Worm (Caenorhabditis elegans) whole organism, L4 larva: ENCODE results near the gene alkb-7.
A peak's percentile ranks its signal among the peaks of the same experiment; 100 is the strongest.

Source experiments
- F26F4.8 ChIP-seq: fragments of 200-800 bp; sonication (Bioruptor generic); conservative IDR thresholded peaks from 2 replicates; pipeline ENCODE4 v1.3.6; 2022; ENCODE audit warnings: missing genetic modification characterization, missing compliant biosample characterization
- F44E2.7 ChIP-seq: fragments of 200-800 bp; sonication (Bioruptor generic); IDR thresholded peaks from 2 replicates; pipeline ENCODE4 v2.1.2; 2022; ENCODE audit warnings: missing genetic modification characterization, missing compliant biosample characterization
- T26A8.4 ChIP-seq: fragments of 200-800 bp; sonication (Bioruptor generic); IDR thresholded peaks from 2 replicates; pipeline ENCODE4 v1.3.6; 2022; ENCODE audit warnings: missing genetic modification characterization, missing compliant biosample characterization
- Y5F2A.4 ChIP-seq: fragments of 200-800 bp; sonication (Bioruptor generic); optimal IDR thresholded peaks from 2 replicates; lab custom pipeline; 2018; ENCODE audit warnings: mild to moderate bottlenecking, missing genetic modification characterization, missing compliant biosample characterization
- Y75B8A.6 ChIP-seq: fragments of 200-800 bp; sonication (Bioruptor generic); IDR thresholded peaks from 2 replicates; pipeline ENCODE4 v1.3.6; 2022; ENCODE audit warnings: missing genetic modification reagents, missing genetic modification characterization, missing compliant biosample characterization
- ZK337.2 ChIP-seq: fragments of 200-800 bp; sonication (Bioruptor generic); IDR thresholded peaks from 2 replicates; pipeline ENCODE4 v1.3.6; 2022; ENCODE audit warnings: missing genetic modification reagents, missing genetic modification characterization, missing compliant biosample characterization
- aha-1 ChIP-seq: fragments of 150-350 bp; peaks from one replicate; lab custom pipeline; 2014; ENCODE audit warnings: missing biosample characterization, missing genetic modification characterization
- aly-2 ChIP-seq: sonication (generic microtip); optimal IDR thresholded peaks from 2 replicates; lab custom pipeline; 2018; ENCODE audit warnings: missing biosample characterization, missing genetic modification characterization
- ama-1 ChIP-seq: fragments of 150-350 bp; optimal IDR thresholded peaks from 2 replicates; lab custom pipeline; 2014; ENCODE audit warnings: inconsistent platforms, mixed read lengths
- attf-4 ChIP-seq: sonication (generic microtip); optimal IDR thresholded peaks from 3 replicates; lab custom pipeline; 2017; ENCODE audit warnings: missing biosample characterization, missing genetic modification characterization
- ceh-32 ChIP-seq: sonication (generic microtip); optimal IDR thresholded peaks from 2 replicates; lab custom pipeline; 2016; ENCODE audit warnings: mild to moderate bottlenecking, missing genetic modification characterization, missing compliant biosample characterization; ENCODE audit not compliant: poor library complexity
- ceh-44 ChIP-seq: fragments of 200-800 bp; sonication (Bioruptor generic); IDR thresholded peaks from 2 replicates; pipeline ENCODE4 v1.3.6; 2022; ENCODE audit warnings: missing genetic modification reagents, missing genetic modification characterization, missing compliant biosample characterization
- ceh-82 ChIP-seq: sonication (generic microtip); optimal IDR thresholded peaks from 2 replicates; lab custom pipeline; 2017; ENCODE audit warnings: missing biosample characterization, missing genetic modification characterization
- daf-16 ChIP-seq, 3 experiments: sonication (generic microtip); optimal IDR thresholded peaks; 2 replicates each; lab custom pipeline; 2016 to 2017; ENCODE audit warnings: missing genetic modification characterization in 3 of 3, missing genetic modification reagents in 3 of 3, mild to moderate bottlenecking in 2 of 3, missing compliant biosample characterization in 2 of 3, missing biosample characterization in 1 of 3, moderate library complexity in 1 of 3
- dmd-6 ChIP-seq: fragments of 200-800 bp; sonication (Bioruptor generic); IDR thresholded peaks from 2 replicates; pipeline ENCODE4 v1.3.6; 2022; ENCODE audit warnings: missing genetic modification reagents, missing genetic modification characterization, missing compliant biosample characterization
- dmd-9 ChIP-seq: fragments of 200-800 bp; sonication (Bioruptor generic); IDR thresholded peaks from 2 replicates; pipeline ENCODE4 v1.3.6; 2022; ENCODE audit warnings: missing genetic modification reagents, missing genetic modification characterization, missing compliant biosample characterization
- duxl-1 ChIP-seq: sonication (generic microtip); optimal IDR thresholded peaks from 2 replicates; lab custom pipeline; 2016; ENCODE audit warnings: mild to moderate bottlenecking, missing genetic modification characterization, moderate library complexity, missing compliant biosample characterization; ENCODE audit not compliant: poor library complexity
- egl-27 ChIP-seq: sonication (generic microtip); optimal IDR thresholded peaks from 3 replicates; lab custom pipeline; 2017; ENCODE audit warnings: missing biosample characterization, missing genetic modification reagents, missing genetic modification characterization
- egl-43 ChIP-seq: fragments of 200-800 bp; sonication (Bioruptor generic); IDR thresholded peaks from 2 replicates; pipeline ENCODE4 v1.3.6; 2022; ENCODE audit warnings: missing genetic modification reagents, missing genetic modification characterization, missing compliant biosample characterization
- hif-1 ChIP-seq, 2 experiments: sonication (generic microtip); optimal IDR thresholded peaks; 2 replicates each; lab custom pipeline; 2016 to 2017; ENCODE audit warnings: missing compliant biosample characterization in 2 of 2, missing genetic modification characterization in 2 of 2, missing genetic modification reagents in 2 of 2, missing genotype in 2 of 2, mild to moderate bottlenecking in 1 of 2
- hlh-11 ChIP-seq: fragments of 200-800 bp; sonication (Bioruptor generic); optimal IDR thresholded peaks from 2 replicates; lab custom pipeline; 2018; ENCODE audit warnings: mild to moderate bottlenecking, missing genetic modification characterization, missing compliant biosample characterization
- hlh-30 ChIP-seq: sonication (generic microtip); optimal IDR thresholded peaks from 2 replicates; lab custom pipeline; 2017; ENCODE audit warnings: antibody characterized with exemption, mild to moderate bottlenecking, missing genetic modification characterization, missing compliant biosample characterization; ENCODE audit not compliant: insufficient read depth
- hmg-1.1 ChIP-seq: fragments of 200-800 bp; sonication (Bioruptor generic); IDR thresholded peaks from 2 replicates; pipeline ENCODE4 v1.3.6; 2022; ENCODE audit warnings: missing genetic modification reagents, missing genetic modification characterization, missing compliant biosample characterization
- lin-13 ChIP-seq: fragments of 150-350 bp; optimal IDR thresholded peaks from 2 replicates; lab custom pipeline; 2014; ENCODE audit warnings: missing biosample characterization, missing genetic modification reagents, missing genetic modification characterization
- lin-39 ChIP-seq: fragments of 150-350 bp; optimal IDR thresholded peaks from 2 replicates; lab custom pipeline; 2014; ENCODE audit warnings: missing biosample characterization, missing genetic modification reagents, missing genetic modification characterization
- lsy-2 ChIP-seq, 2 experiments: fragments of 150-350 bp in 1 of 2; sonication (generic microtip) in 1 of 2; optimal IDR thresholded peaks; 2 replicates each; lab custom pipeline; 2014 to 2017; ENCODE audit warnings: missing biosample characterization in 2 of 2, missing genetic modification characterization in 2 of 2
- mdl-1 ChIP-seq, 2 experiments: fragments of 150-350 bp in 1 of 2; sonication (generic microtip) in 1 of 2; optimal IDR thresholded peaks; 2 replicates each; lab custom pipeline; 2014 to 2017; ENCODE audit warnings: missing biosample characterization in 2 of 2, missing genetic modification characterization in 2 of 2
- mep-1 ChIP-seq: fragments of 150-350 bp; sonication (generic microtip); optimal IDR thresholded peaks from 3 replicates; lab custom pipeline; 2014; ENCODE audit warnings: missing biosample characterization, missing genetic modification characterization
- mxl-2 ChIP-seq: fragments of 200-800 bp; sonication (Bioruptor generic); conservative IDR thresholded peaks from 2 replicates; pipeline ENCODE4 v1.3.6; 2022; ENCODE audit warnings: missing genetic modification reagents, missing genetic modification characterization, missing compliant biosample characterization
- mxl-3 ChIP-seq: fragments of 200-800 bp; sonication (Bioruptor generic); optimal IDR thresholded peaks from 2 replicates; lab custom pipeline; 2018; ENCODE audit warnings: mild to moderate bottlenecking, missing genetic modification characterization, missing compliant biosample characterization
- nhr-10 ChIP-seq: fragments of 150-350 bp; optimal IDR thresholded peaks from 2 replicates; lab custom pipeline; 2014; ENCODE audit warnings: missing biosample characterization, missing genetic modification characterization
- nhr-111 ChIP-seq: fragments of 200-800 bp; sonication (Bioruptor generic); optimal IDR thresholded peaks from 2 replicates; lab custom pipeline; 2018; ENCODE audit warnings: mild to moderate bottlenecking, missing genetic modification characterization, missing compliant biosample characterization
- nhr-25 ChIP-seq: sonication (generic microtip); optimal IDR thresholded peaks from 2 replicates; lab custom pipeline; 2017; ENCODE audit warnings: missing genetic modification characterization, mild to moderate bottlenecking, missing compliant biosample characterization, antibody characterized with exemption, moderate library complexity, borderline replicate concordance; ENCODE audit not compliant: insufficient read depth
- nhr-28 ChIP-seq: fragments of 150-350 bp; optimal IDR thresholded peaks from 2 replicates; lab custom pipeline; 2014; ENCODE audit warnings: missing biosample characterization, missing genetic modification characterization
- nhr-42 ChIP-seq: fragments of 200-800 bp; sonication (Bioruptor generic); IDR thresholded peaks from 2 replicates; pipeline ENCODE4 v1.3.6; 2022; ENCODE audit warnings: missing genetic modification characterization, missing compliant biosample characterization
- nhr-48 ChIP-seq: sonication (generic microtip); optimal IDR thresholded peaks from 2 replicates; lab custom pipeline; 2016; ENCODE audit warnings: mild to moderate bottlenecking, missing genetic modification characterization, missing compliant biosample characterization
- nhr-76 ChIP-seq: fragments of 150-350 bp; optimal IDR thresholded peaks from 2 replicates; lab custom pipeline; 2014; ENCODE audit warnings: missing biosample characterization, missing genetic modification characterization
- pha-4 ChIP-seq, 2 experiments: fragments of 150-350 bp in 1 of 2; fragments of 200-800 bp in 1 of 2; sonication (Bioruptor generic) in 1 of 2; IDR thresholded peaks in 1 of 2; optimal IDR thresholded peaks in 1 of 2; 2 replicates each; pipeline versions ENCODE4 v1.3.6 to Lab custom; 2014 to 2022; ENCODE audit warnings: missing genetic modification characterization in 2 of 2, missing genetic modification reagents in 2 of 2, missing biosample characterization in 1 of 2, missing compliant biosample characterization in 1 of 2
- pqm-1 ChIP-seq: sonication (generic microtip); optimal IDR thresholded peaks from 2 replicates; lab custom pipeline; 2017; ENCODE audit warnings: missing biosample characterization, missing genetic modification characterization
- saeg-2 ChIP-seq: fragments of 200-800 bp; sonication (Bioruptor generic); IDR thresholded peaks from 2 replicates; pipeline ENCODE4 v1.3.6; 2022; ENCODE audit warnings: missing genetic modification reagents, missing genetic modification characterization, missing compliant biosample characterization
- sdz-12 ChIP-seq: fragments of 200-800 bp; sonication (Bioruptor generic); optimal IDR thresholded peaks from 2 replicates; lab custom pipeline; 2018; ENCODE audit warnings: mild to moderate bottlenecking, missing genetic modification characterization, missing compliant biosample characterization
- set-16 ChIP-seq: fragments of 200-800 bp; sonication (Bioruptor generic); IDR thresholded peaks from 2 replicates; pipeline ENCODE4 v1.3.6; 2022; ENCODE audit warnings: missing genetic modification reagents, missing genetic modification characterization, missing compliant biosample characterization
- skn-1 ChIP-seq: fragments of 150-350 bp; optimal IDR thresholded peaks from 2 replicates; lab custom pipeline; 2014; ENCODE audit warnings: missing biosample characterization, missing genetic modification characterization
- snpc-4 ChIP-seq: fragments of 150-350 bp; optimal IDR thresholded peaks from 2 replicates; lab custom pipeline; 2014; ENCODE audit warnings: missing biosample characterization, missing genetic modification characterization
- spr-1 ChIP-seq: sonication (generic microtip); optimal IDR thresholded peaks from 2 replicates; lab custom pipeline; 2016; ENCODE audit warnings: mild to moderate bottlenecking, missing genetic modification characterization, missing compliant biosample characterization
- spr-3 ChIP-seq: fragments of 200-800 bp; sonication (Bioruptor generic); optimal IDR thresholded peaks from 2 replicates; lab custom pipeline; 2018; ENCODE audit warnings: mild to moderate bottlenecking, missing genetic modification characterization, missing compliant biosample characterization
- unc-62 ChIP-seq, 3 experiments: fragments of 150-350 bp in 1 of 3; sonication (generic microtip); optimal IDR thresholded peaks in 2 of 3; peaks in 1 of 3; 1 replicate in 1 of 3; 2 replicates in 2 of 3; lab custom pipeline; 2014 to 2017; ENCODE audit warnings: missing biosample characterization in 3 of 3, missing genetic modification characterization in 3 of 3, missing genetic modification reagents in 3 of 3, missing genotype in 1 of 3
- ztf-11 ChIP-seq: fragments of 150-350 bp; optimal IDR thresholded peaks from 2 replicates; lab custom pipeline; 2014; ENCODE audit warnings: missing biosample characterization, missing genetic modification characterization
- ztf-7 ChIP-seq: fragments of 150-350 bp; optimal IDR thresholded peaks from 2 replicates; lab custom pipeline; 2014; ENCODE audit warnings: missing biosample characterization, missing genetic modification characterization

The alkb-7 gene

DNA sequence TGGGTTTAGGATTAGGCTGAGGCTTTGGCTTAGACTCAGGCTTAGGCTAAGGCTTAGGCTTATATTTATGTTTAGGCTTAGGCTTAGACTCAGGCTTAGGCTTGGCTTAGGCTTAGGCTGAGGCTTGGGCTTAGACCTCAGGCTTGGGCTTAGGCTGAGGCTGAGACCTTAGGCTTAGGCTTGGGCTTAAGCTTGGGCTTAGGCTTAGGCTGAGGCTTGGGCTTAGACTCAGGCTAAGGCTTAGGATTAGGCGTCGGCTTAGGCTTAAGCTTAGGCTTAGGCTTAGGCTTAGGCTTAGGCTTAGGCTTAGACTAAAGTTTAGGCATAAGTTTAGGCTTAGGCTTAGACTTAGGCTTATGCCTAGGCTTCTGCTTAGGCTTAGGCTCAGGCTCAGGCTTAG lies 36.5 kb upstream of the alkb-7 start:
- TF ChIP-seq ztf-7 (no peak), attf-4 (no peak), sdz-12 (GFP tag; lab: Kevin White, UChicago) (no peak), nhr-111 (GFP tag; lab: Kevin White, UChicago) (no peak), spr-3 (GFP tag; lab: Kevin White, UChicago) (no peak), mep-1 (tag; lab: Kevin White, UChicago) (no peak), mxl-3 (no peak), dmd-6 (GFP tag; lab: Robert Waterston, UW) (no peak), ceh-82 (tag; lab: Kevin White, UChicago) (no peak), egl-27 (tag; lab: Kevin White, UChicago) (no peak), Y5F2A.4 (no peak), egl-43 (GFP tag; lab: Robert Waterston, UW) (no peak), F26F4.8 (GFP tag; lab: Robert Waterston, UW) (0 out of 2 replicates have a peak, but pooled peaks have one; percentile 39), aha-1 (tag; lab: Kevin White, UChicago) (peak; percentile 77), nhr-28 (tag; lab: Kevin White, UChicago) (no peak), nhr-42 (GFP tag; lab: Robert Waterston, UW) (no peak), nhr-25 (no peak), hmg-1.1 (0 out of 2 replicates have a peak, but pooled peaks have one; percentile 24), Y75B8A.6 (GFP tag; lab: Robert Waterston, UW) (no peak), ZK337.2 (GFP tag; lab: Robert Waterston, UW) (no peak), aly-2 (tag; lab: Kevin White, UChicago) (no peak), ceh-44 (GFP tag; lab: Robert Waterston, UW) (no peak), pha-4 (GFP tag; IDR thresholded peaks at IDR 0.05; lab: Robert Waterston, UW) (no peak), pha-4 (tag; optimal IDR thresholded peaks at IDR 0.05; lab: Kevin White, UChicago) (no peak)

DNA sequence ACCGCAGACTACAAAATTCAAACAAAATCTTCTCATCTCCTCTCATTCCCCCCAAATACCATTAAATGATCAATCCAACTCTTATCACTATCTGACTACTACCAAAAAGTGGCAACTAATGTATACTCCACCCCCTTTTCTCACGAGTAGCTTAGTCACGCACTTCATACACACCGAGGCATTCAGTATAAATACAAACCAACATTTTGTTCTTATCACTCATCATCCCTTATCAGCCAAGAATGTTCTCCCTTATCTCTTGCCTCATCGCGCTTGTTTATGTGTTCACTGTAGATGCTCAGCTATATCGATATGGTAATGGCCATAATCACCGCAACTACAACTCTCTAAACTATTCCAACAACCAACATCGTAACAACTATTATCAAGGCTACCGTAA lies 35.5 kb upstream of the alkb-7 start, which contains the start of gene Y46G5A.36:
TSS of gene Y46G5A.36 (plus strand) at position 243 of the 400 bp plus-strand sequence.
- TF ChIP-seq skn-1: no peak
- peak; percentile 77 for TF ChIP-seq nhr-28 (tag; lab: Kevin White, UChicago)
- TF ChIP-seq mxl-2 (GFP tag; lab: Robert Waterston, UW): no peak
- TF ChIP-seq mdl-1 (tag; optimal IDR thresholded peaks at IDR 0.05; lab: Kevin White, UChicago): peak in 1 of 2 experiments; percentile 34
- TF ChIP-seq lin-13: no peak
- TF ChIP-seq F26F4.8 (GFP tag; lab: Robert Waterston, UW): no peak
- no peak for TF ChIP-seq set-16
- no peak for TF ChIP-seq hif-1 (tag; optimal IDR thresholded peaks at IDR 0.05; lab: Kevin White, UChicago)
- TF ChIP-seq ceh-32 (tag; lab: Kevin White, UChicago): no peak
- TF ChIP-seq lsy-2 (tag; optimal IDR thresholded peaks at IDR 0.05; lab: Kevin White, UChicago): no peak
- peak; percentile 75 for TF ChIP-seq hlh-30 (tag; lab: Kevin White, UChicago)
- peak; percentile 42 for TF ChIP-seq dmd-6 (GFP tag; lab: Robert Waterston, UW)
- no peak for TF ChIP-seq daf-16 (GFP tag; optimal IDR thresholded peaks at IDR 0.05; lab: Kevin White, UChicago)
- TF ChIP-seq daf-16 (tag; optimal IDR thresholded peaks at IDR 0.05; lab: Kevin White, UChicago): peak; percentile 89
- no peak for TF ChIP-seq ZK337.2 (GFP tag; lab: Robert Waterston, UW)
- no peak for TF ChIP-seq lin-39
- TF ChIP-seq pqm-1 (tag; lab: Kevin White, UChicago): peak; percentile 82
- no peak for TF ChIP-seq nhr-48 (tag; lab: Kevin White, UChicago)
- TF ChIP-seq snpc-4: no peak
- TF ChIP-seq hlh-11 (tag; lab: Kevin White, UChicago): peak; percentile 59
- TF ChIP-seq spr-1 (tag; lab: Kevin White, UChicago): no peak
- no peak for TF ChIP-seq ztf-11 (tag; lab: Kevin White, UChicago)
- no peak for TF ChIP-seq dmd-9 (GFP tag; lab: Robert Waterston, UW)
- no peak for TF ChIP-seq F44E2.7
- TF ChIP-seq unc-62 (GFP tag; optimal IDR thresholded peaks at IDR 0.05 in 1 of 2; lab: Kevin White, UChicago): no peak
- no peak for TF ChIP-seq unc-62 (tag; optimal IDR thresholded peaks at IDR 0.05; lab: Kevin White, UChicago)
- no peak for TF ChIP-seq ztf-7
- no peak for TF ChIP-seq duxl-1 (tag; lab: Kevin White, UChicago)
- TF ChIP-seq nhr-10 (tag; lab: Kevin White, UChicago): no peak
- no peak for TF ChIP-seq saeg-2
- no peak for TF ChIP-seq ama-1 (lab: Kevin White, UChicago)
- no peak for TF ChIP-seq nhr-76 (tag; lab: Kevin White, UChicago)
- TF ChIP-seq T26A8.4 (GFP tag; lab: Robert Waterston, UW): no peak
